Fruit fly (Drosophila melanogaster): ENCODE measurements around the gene bdl.

Gene bdl

DNA sequence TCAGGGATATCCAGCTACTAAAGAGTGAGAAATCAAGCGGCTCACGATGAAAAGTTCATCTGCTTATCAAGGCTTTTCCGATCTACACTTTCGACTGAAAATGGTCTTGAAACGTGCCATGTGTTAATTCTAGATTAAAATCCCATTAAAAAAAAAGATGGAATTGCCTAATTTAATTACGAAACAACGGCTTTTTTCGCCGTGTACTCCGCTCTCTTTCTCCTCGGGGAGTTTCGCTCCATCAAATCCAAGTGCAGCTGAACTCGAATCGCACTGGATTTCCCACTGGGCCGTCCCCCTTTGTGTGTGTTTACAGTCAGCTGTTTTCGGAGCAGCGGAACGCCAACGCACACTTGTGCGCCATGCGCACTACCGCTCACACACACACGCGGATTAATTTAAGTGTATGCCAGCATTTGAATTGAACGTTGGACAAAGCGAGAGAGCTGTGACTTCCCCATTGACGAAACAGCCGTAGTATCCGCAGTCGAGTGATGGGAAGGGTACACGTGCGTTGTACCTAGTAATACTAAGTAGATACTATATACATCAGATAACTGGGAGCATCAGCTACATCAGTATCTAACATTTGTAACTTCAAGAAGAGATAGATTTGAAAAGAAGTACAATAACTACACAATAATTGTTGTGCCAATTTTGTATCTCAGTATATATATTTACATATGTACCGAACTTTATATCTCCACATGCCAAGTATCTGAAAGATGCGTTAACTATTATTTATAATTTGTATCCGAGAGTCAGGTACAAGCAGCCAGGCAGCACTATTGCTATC, 8.8 kb downstream of the bdl start (continued):
- TF ChIP-seq CG31365 (tag; optimal IDR thresholded peaks at IDR 0.05) (peak; percentile 53), Awh (GFP tag; IDR thresholded peaks at IDR 0.05) (peak; percentile 88), odd (GFP tag; optimal IDR thresholded peaks at IDR 0.05) (peak; percentile 63), CG2889 (GFP tag; IDR thresholded peaks at IDR 0.05) (peak; percentile 50), vfl (GFP tag; optimal IDR thresholded peaks at IDR 0.05) (peak; percentile 40), Xrp1 (GFP tag; IDR thresholded peaks at IDR 0.05) (peak; percentile 92), insv (GFP tag; optimal IDR thresholded peaks at IDR 0.05) (no peak), Deaf1 (tag; optimal IDR thresholded peaks at IDR 0.05) (peak; percentile 37), CG18476 (GFP tag; optimal IDR thresholded peaks at IDR 0.05) (peak; percentile 77), CG12942 (GFP tag; optimal IDR thresholded peaks at IDR 0.05) (peak; percentile 42), MBD-R2 (GFP tag; IDR thresholded peaks at IDR 0.05) (peak; percentile 48; the same call in 1 of the 2 replicates), NK7.1 (GFP tag; optimal IDR thresholded peaks at IDR 0.05) (peak; percentile 75), zen (tag; optimal IDR thresholded peaks at IDR 0.05) (peak; percentile 42), CG11398 (GFP tag; optimal IDR thresholded peaks at IDR 0.05) (peak; percentile 82), CG13775 (GFP tag; optimal IDR thresholded peaks at IDR 0.05) (peak; percentile 78), CG7745 (tag; optimal IDR thresholded peaks at IDR 0.05) (no peak), Bdp1 (GFP tag; optimal IDR thresholded peaks at IDR 0.05) (peak; percentile 62), CG30403 (GFP tag; optimal IDR thresholded peaks at IDR 0.05) (peak; percentile 79), CG34422 (GFP tag; IDR thresholded peaks at IDR 0.05) (peak; percentile 78; the same call in 2 of the 3 replicates), Chrac-16 (GFP tag; optimal IDR thresholded peaks at IDR 0.05) (peak; percentile 62), CG17829 (tag; optimal IDR thresholded peaks at IDR 0.05) (peak; percentile 75), CG34376 (GFP tag; optimal IDR thresholded peaks at IDR 0.05) (peak; percentile 52), chm (GFP tag; IDR thresholded peaks at IDR 0.05) (peak; percentile 85), hkb (optimal IDR thresholded peaks at IDR 0.05) (no peak), hkb (GFP tag; IDR thresholded peaks at IDR 0.05) (peak; percentile 92), ewg (GFP tag; optimal IDR thresholded peaks at IDR 0.05) (peak; percentile 83), CG17328 (GFP tag; IDR thresholded peaks at IDR 0.05) (peak; percentile 84), da (GFP tag; optimal IDR thresholded peaks at IDR 0.05) (no peak), sr (GFP tag; IDR thresholded peaks at IDR 0.05) (peak; percentile 96), HmgZ (tag; optimal IDR thresholded peaks at IDR 0.05) (peak; percentile 48), CG11723 (GFP tag; optimal IDR thresholded peaks at IDR 0.05) (peak; percentile 72), Fer3 (tag; optimal IDR thresholded peaks at IDR 0.05) (peak; percentile 85), CG5953 (GFP tag; IDR thresholded peaks at IDR 0.05) (peak; percentile 63), CG10979 (tag; optimal IDR thresholded peaks at IDR 0.05) (peak; percentile 78), CG4282 (GFP tag; optimal IDR thresholded peaks at IDR 0.05) (peak; percentile 84), Dll (GFP tag; IDR thresholded peaks at IDR 0.05; ENCODE audit: partially characterized antibody) (no peak), lmd (GFP tag; IDR thresholded peaks at IDR 0.05) (peak; percentile 74), CG12236 (GFP tag; optimal IDR thresholded peaks at IDR 0.05) (peak; percentile 65), crol (GFP tag; IDR thresholded peaks at IDR 0.05) (no peak), D (optimal IDR thresholded peaks at IDR 0.05) (no peak), D (GFP tag; optimal IDR thresholded peaks at IDR 0.05) (peak; percentile 59), sug (tag; optimal IDR thresholded peaks at IDR 0.05) (peak; percentile 74), CG18599 (GFP tag; optimal IDR thresholded peaks at IDR 0.05) (peak; percentile 86), Rfx (GFP tag; IDR thresholded peaks at IDR 0.05) (peak; percentile 85), grau (tag; optimal IDR thresholded peaks at IDR 0.05) (peak; percentile 79), Taf1 (GFP tag; IDR thresholded peaks at IDR 0.05) (peak; percentile 36; the same call in 1 of the 2 replicates), Sry-δ (GFP tag; optimal IDR thresholded peaks at IDR 0.05) (peak; percentile 46), BtbVII (GFP tag; optimal IDR thresholded peaks at IDR 0.05) (peak; percentile 85), sima (GFP tag; optimal IDR thresholded peaks at IDR 0.05) (peak; percentile 9), CG11695 (GFP tag; IDR thresholded peaks at IDR 0.05) (peak; percentile 84)

Measured in whole organism, embryonic.